Fruit fly (Drosophila melanogaster) whole organism, prepupa: ENCODE data around the gene Cp7Fc.

Experiments
- CG10631 ChIP-seq: fragments of 200-800 bp; sonication (Bioruptor generic); optimal IDR thresholded peaks from 2 replicates; lab custom pipeline; 2016; ENCODE audit warnings: missing biosample characterization, missing genetic modification characterization
- CG11902 ChIP-seq: fragments of 200-800 bp; sonication (Bioruptor generic); optimal IDR thresholded peaks from 3 replicates; lab custom pipeline; 2016; ENCODE audit warnings: missing biosample characterization, missing genetic modification characterization
- CG15336 ChIP-seq: fragments of 200-800 bp; sonication (Bioruptor generic); IDR thresholded peaks from 2 replicates; pipeline ENCODE4 v1.3.6; 2022; ENCODE audit warnings: missing biosample characterization, missing genetic modification characterization
- CG3919 ChIP-seq: fragments of 200-800 bp; sonication (Bioruptor generic); optimal IDR thresholded peaks from 3 replicates; lab custom pipeline; 2016; ENCODE audit warnings: missing biosample characterization, missing genetic modification characterization
- CG6808 ChIP-seq: fragments of 200-800 bp; sonication (Bioruptor generic); optimal IDR thresholded peaks from 3 replicates; lab custom pipeline; 2017; ENCODE audit warnings: missing biosample characterization, missing genetic modification characterization, mild to moderate bottlenecking, moderate library complexity, missing genetic modification reagents
- CG6854 ChIP-seq: fragments of 200-800 bp; sonication (Bioruptor generic); optimal IDR thresholded peaks from 2 replicates; lab custom pipeline; 2017; ENCODE audit warnings: missing biosample characterization, mild to moderate bottlenecking, missing genetic modification characterization
- Eip93F ChIP-seq: fragments of 200-800 bp; sonication (Bioruptor generic); optimal IDR thresholded peaks from 2 replicates; lab custom pipeline; 2016; ENCODE audit warnings: missing biosample characterization, mild to moderate bottlenecking, missing genetic modification characterization
- Sox14 ChIP-seq: fragments of 200-800 bp; sonication (Bioruptor generic); optimal IDR thresholded peaks from 3 replicates; lab custom pipeline; 2016; ENCODE audit warnings: missing biosample characterization, missing genetic modification characterization
- svp ChIP-seq: fragments of 200-800 bp; sonication (Bioruptor generic); peaks from one replicate; lab custom pipeline; 2016; ENCODE audit warnings: missing biosample characterization, missing genetic modification characterization

DNA sequence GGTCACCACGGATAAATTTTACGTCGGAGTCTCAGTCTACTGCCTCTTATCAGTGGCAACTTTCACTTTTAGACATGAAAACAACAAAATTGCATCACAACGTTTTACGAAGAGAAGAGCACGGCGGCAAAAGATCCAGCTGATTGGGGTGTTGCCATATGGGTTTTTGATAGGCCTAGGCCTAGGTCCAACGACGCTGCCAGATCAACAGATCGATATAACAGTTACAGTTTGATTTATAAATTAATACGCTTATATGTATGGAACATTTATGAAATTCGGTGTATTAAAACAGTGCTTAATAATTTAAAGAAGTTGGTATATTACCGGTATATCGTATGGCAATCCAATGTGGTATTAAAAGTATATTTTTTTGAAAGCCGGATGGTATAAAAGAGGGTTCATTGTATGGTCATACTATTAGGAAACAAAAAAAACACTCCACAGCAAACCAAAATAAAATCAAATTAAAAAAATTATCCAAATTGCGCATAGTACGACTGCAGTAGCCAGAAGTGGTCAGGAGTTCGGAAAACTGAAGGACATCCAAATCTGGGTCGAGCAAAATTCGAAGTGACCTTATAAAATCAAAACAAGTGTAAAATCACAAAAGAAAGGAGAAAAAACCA, 40.1 kb upstream of the Cp7Fc start, which contains the start of gene CG1440:
- TF ChIP-seq CG10631 (GFP tag; lab: Kevin White, UChicago): peak; percentile 23
- peak; percentile 22 for TF ChIP-seq Sox14 (GFP tag; lab: Kevin White, UChicago)
- TF ChIP-seq CG6808 (GFP tag; lab: Kevin White, UChicago): peak; percentile 28
- no peak for TF ChIP-seq svp (GFP tag; lab: Kevin White, UChicago)
- TF ChIP-seq Eip93F (GFP tag; lab: Kevin White, UChicago): no peak
- no peak for TF ChIP-seq CG15336 (GFP tag; lab: Robert Waterston, UW)
- no peak for TF ChIP-seq CG11902
- no peak for TF ChIP-seq CG6854
- TF ChIP-seq CG3919: no peak
